Worm (Caenorhabditis elegans): ENCODE results near the gene clp-9.

DNA sequence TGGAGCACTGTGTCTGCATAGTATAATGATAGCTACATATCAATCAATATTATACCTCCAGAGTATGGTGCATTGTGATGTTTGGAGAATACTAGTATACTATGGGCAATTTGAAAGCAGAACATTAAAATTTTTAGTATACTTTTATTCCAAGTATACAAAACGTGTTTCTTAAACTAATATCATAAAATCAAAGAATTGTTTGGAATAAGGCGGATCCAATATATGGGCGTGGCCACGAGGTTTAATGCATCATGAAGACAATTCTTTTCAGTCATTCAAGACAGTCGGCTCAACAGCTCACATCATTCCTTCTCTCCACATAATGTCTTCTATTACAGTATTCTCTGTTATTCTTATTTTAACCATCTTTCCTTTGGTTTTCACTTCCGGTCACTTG is 5.9 kb downstream of the clp-9 start, which contains the start of gene sdz-31:
- TF ChIP-seq nhr-237 (tag; optimal IDR thresholded peaks at IDR 0.05) (no peak), F26F4.8 (GFP tag; conservative IDR thresholded peaks at IDR 0.05) (no peak), hif-1 (tag; optimal IDR thresholded peaks at IDR 0.05) (no peak), egl-27 (tag; optimal IDR thresholded peaks at IDR 0.05) (no peak)

Measured in whole organism, L4 larva.